Fruit fly (Drosophila melanogaster) whole organism, embryonic: ENCODE results near the gene Bap60.
A peak's percentile ranks its signal among the peaks of the same experiment; 100 is the strongest.

Experiments
- Aef1 ChIP-seq: fragments of 200-800 bp; sonication (Bioruptor generic); IDR thresholded peaks from 3 replicates; pipeline ENCODE4 v1.3.6; 2022; ENCODE audit warnings: missing biosample characterization, missing genetic modification characterization
- Bteb2 ChIP-seq: fragments of 200-800 bp; sonication (Bioruptor generic); optimal IDR thresholded peaks from 2 replicates; lab custom pipeline; 2016; ENCODE audit warnings: missing biosample characterization, missing genetic modification characterization
- CG10147 ChIP-seq: fragments of 200-800 bp; sonication (Bioruptor generic); optimal IDR thresholded peaks from 2 replicates; lab custom pipeline; 2019; ENCODE audit warnings: missing biosample characterization, mild to moderate bottlenecking, missing genetic modification characterization, moderate library complexity
- CG10321 ChIP-seq: fragments of 200-800 bp; sonication (Bioruptor generic); IDR thresholded peaks from 2 replicates; pipeline ENCODE4 v1.3.6; 2022; ENCODE audit warnings: missing biosample characterization, missing genetic modification characterization
- CG10654 ChIP-seq: fragments of 200-800 bp; sonication (Bioruptor generic); optimal IDR thresholded peaks from 2 replicates; lab custom pipeline; 2016; ENCODE audit warnings: missing biosample characterization, missing genetic modification characterization
- CG11247 ChIP-seq: fragments of 200-800 bp; sonication (Bioruptor generic); IDR thresholded peaks from 2 replicates; pipeline ENCODE4 v1.3.6; 2022; ENCODE audit warnings: missing biosample characterization, missing genetic modification characterization
- CG13287 ChIP-seq: fragments of 200-800 bp; sonication (Bioruptor generic); IDR thresholded peaks from 2 replicates; pipeline ENCODE4 v1.3.6; 2022; ENCODE audit warnings: missing biosample characterization, missing genetic modification characterization; ENCODE audit not compliant: partially characterized antibody
- CG13296 ChIP-seq: fragments of 200-800 bp; sonication (Bioruptor generic); optimal IDR thresholded peaks from 3 replicates; lab custom pipeline; 2018; ENCODE audit warnings: missing biosample characterization, mild to moderate bottlenecking, missing genetic modification characterization
- CG13424 ChIP-seq: fragments of 200-800 bp; sonication (Bioruptor generic); optimal IDR thresholded peaks from 2 replicates; lab custom pipeline; 2019; ENCODE audit warnings: missing biosample characterization, mild to moderate bottlenecking, missing genetic modification characterization, moderate library complexity
- CG15601 ChIP-seq: fragments of 200-800 bp; sonication (Bioruptor generic); optimal IDR thresholded peaks from 3 replicates; lab custom pipeline; 2019; ENCODE audit warnings: missing biosample characterization, mild to moderate bottlenecking, missing genetic modification characterization, moderate library complexity
- CG17361 ChIP-seq: fragments of 200-800 bp; sonication (Bioruptor generic); IDR thresholded peaks from 3 replicates; pipeline ENCODE4 v1.3.6; 2022; ENCODE audit warnings: missing biosample characterization, missing genetic modification characterization
- CG17829 ChIP-seq: fragments of 200-800 bp; optimal IDR thresholded peaks from 2 replicates; lab custom pipeline; 2019; ENCODE audit warnings: missing biosample characterization, mild to moderate bottlenecking, missing genetic modification characterization, moderate library complexity
- CG32532 ChIP-seq: fragments of 200-800 bp; sonication (Bioruptor generic); IDR thresholded peaks from 2 replicates; pipeline ENCODE4 v1.3.6; 2022; ENCODE audit warnings: missing biosample characterization, missing genetic modification characterization
- CG3407 ChIP-seq: fragments of 200-800 bp; sonication (Bioruptor generic); optimal IDR thresholded peaks from 2 replicates; lab custom pipeline; 2018; ENCODE audit warnings: missing biosample characterization, mild to moderate bottlenecking, missing genetic modification characterization
- CG3847 ChIP-seq: fragments of 200-800 bp; sonication (Bioruptor generic); IDR thresholded peaks from 2 replicates; pipeline ENCODE4 v1.3.6; 2022; ENCODE audit warnings: missing biosample characterization, missing genetic modification characterization
- CG4707 ChIP-seq: fragments of 200-800 bp; sonication (Bioruptor generic); optimal IDR thresholded peaks from 2 replicates; lab custom pipeline; 2018; ENCODE audit warnings: missing biosample characterization, mild to moderate bottlenecking, missing genetic modification characterization, moderate library complexity
- CG4730 ChIP-seq: fragments of 200-800 bp; sonication (Bioruptor generic); IDR thresholded peaks from 2 replicates; pipeline ENCODE4 v1.3.6; 2022; ENCODE audit warnings: missing biosample characterization, missing genetic modification characterization
- CG5245 ChIP-seq: fragments of 200-800 bp; sonication (Bioruptor generic); optimal IDR thresholded peaks from 3 replicates; lab custom pipeline; 2016; ENCODE audit warnings: missing biosample characterization, missing genetic modification characterization
- CG7372 ChIP-seq: fragments of 200-800 bp; sonication (Bioruptor generic); IDR thresholded peaks from 2 replicates; pipeline ENCODE4 v1.3.6; 2022; ENCODE audit warnings: missing biosample characterization, missing genetic modification characterization
- CG7928 ChIP-seq: fragments of 200-800 bp; sonication (Bioruptor generic); optimal IDR thresholded peaks from 2 replicates; lab custom pipeline; 2017; ENCODE audit warnings: missing biosample characterization, mild to moderate bottlenecking, missing genetic modification characterization
- CHES-1-like ChIP-seq: fragments of 200-800 bp; sonication (Bioruptor generic); optimal IDR thresholded peaks from 2 replicates; lab custom pipeline; 2016; ENCODE audit warnings: missing biosample characterization, missing genetic modification characterization
- Camta ChIP-seq: fragments of 200-800 bp; sonication (Bioruptor generic); optimal IDR thresholded peaks from 2 replicates; lab custom pipeline; 2016; ENCODE audit warnings: missing biosample characterization, missing genetic modification characterization
- Eip74EF ChIP-seq, 2 experiments: fragments of 200-800 bp in 1 of 2; fragments of >200 bp in 1 of 2; sonication (Bioruptor generic) in 1 of 2; optimal IDR thresholded peaks; 2 replicates each; lab custom pipeline; 2017 to 2019; ENCODE audit warnings: missing biosample characterization in 2 of 2, missing genetic modification characterization in 2 of 2, mild to moderate bottlenecking in 1 of 2, moderate library complexity in 1 of 2
- Gsc ChIP-seq: fragments of 200-800 bp; sonication (Bioruptor generic); IDR thresholded peaks from 2 replicates; pipeline ENCODE4 v1.3.6; 2022; ENCODE audit warnings: missing biosample characterization, missing genetic modification characterization
- HLH3B ChIP-seq: fragments of 200-800 bp; sonication (Bioruptor generic); IDR thresholded peaks from 2 replicates; pipeline ENCODE4 v1.3.6; 2022; ENCODE audit warnings: missing biosample characterization, missing genetic modification characterization
- Hmx ChIP-seq: fragments of 200-800 bp; sonication (Bioruptor generic); optimal IDR thresholded peaks from 2 replicates; lab custom pipeline; 2016; ENCODE audit warnings: missing biosample characterization, missing genetic modification characterization
- Kr ChIP-seq: fragments of 200-800 bp; sonication (Bioruptor generic); optimal IDR thresholded peaks from 2 replicates; lab custom pipeline; 2017; ENCODE audit warnings: missing biosample characterization, mild to moderate bottlenecking, missing genetic modification characterization
- Lim3 ChIP-seq: fragments of 200-800 bp; sonication (Bioruptor generic); IDR thresholded peaks from 2 replicates; pipeline ENCODE4 v1.3.6; 2022; ENCODE audit warnings: missing biosample characterization, missing genetic modification characterization
- NK7.1 ChIP-seq: fragments of 200-800 bp; sonication (Bioruptor generic); optimal IDR thresholded peaks from 3 replicates; lab custom pipeline; 2016; ENCODE audit warnings: missing biosample characterization, missing genetic modification characterization
- Oli ChIP-seq: fragments of 200-800 bp; sonication (Bioruptor generic); optimal IDR thresholded peaks from 2 replicates; lab custom pipeline; 2018; ENCODE audit warnings: missing biosample characterization, mild to moderate bottlenecking, missing genetic modification characterization, moderate library complexity
- Ravus ChIP-seq: fragments of 200-800 bp; sonication (Bioruptor generic); IDR thresholded peaks from 2 replicates; pipeline ENCODE4 v1.3.6; 2022; ENCODE audit warnings: missing biosample characterization, missing genetic modification characterization
- Sox102F ChIP-seq: fragments of 200-800 bp; sonication (Bioruptor generic); optimal IDR thresholded peaks from 2 replicates; lab custom pipeline; 2018; ENCODE audit warnings: missing biosample characterization, mild to moderate bottlenecking, missing genetic modification characterization, moderate library complexity
- Ssrp ChIP-seq: fragments of 200-800 bp; sonication (Bioruptor generic); optimal IDR thresholded peaks from 2 replicates; lab custom pipeline; 2018; ENCODE audit warnings: missing biosample characterization, mild to moderate bottlenecking, missing genetic modification characterization, moderate library complexity
- ap ChIP-seq: fragments of 200-800 bp; sonication (Bioruptor generic); IDR thresholded peaks from 2 replicates; pipeline ENCODE4 v1.3.6; 2022; ENCODE audit warnings: missing biosample characterization, missing genetic modification characterization
- ase ChIP-seq: fragments of 200-800 bp; sonication (Bioruptor generic); IDR thresholded peaks from 3 replicates; pipeline ENCODE4 v1.3.6; 2022; ENCODE audit warnings: missing biosample characterization, missing genetic modification characterization
- ato ChIP-seq: fragments of 200-800 bp; sonication (Bioruptor generic); IDR thresholded peaks from 2 replicates; pipeline ENCODE4 v1.3.6; 2022; ENCODE audit warnings: missing biosample characterization, missing genetic modification characterization; ENCODE audit not compliant: partially characterized antibody
- crc ChIP-seq: fragments of 200-800 bp; sonication (Bioruptor generic); optimal IDR thresholded peaks from 2 replicates; lab custom pipeline; 2016; ENCODE audit warnings: missing biosample characterization, missing genetic modification characterization
- emc ChIP-seq: fragments of 200-800 bp; sonication (Bioruptor generic); optimal IDR thresholded peaks from 2 replicates; lab custom pipeline; 2016; ENCODE audit warnings: missing biosample characterization, missing genetic modification characterization
- esg ChIP-seq: fragments of 200-800 bp; sonication (Bioruptor generic); conservative IDR thresholded peaks from 2 replicates; pipeline ENCODE4 v1.3.6; 2022; ENCODE audit warnings: missing biosample characterization, missing genetic modification characterization
- gsb ChIP-seq: fragments of 200-800 bp; sonication (Bioruptor generic); IDR thresholded peaks from 2 replicates; pipeline ENCODE4 v1.3.6; 2022; ENCODE audit warnings: missing biosample characterization, missing genetic modification characterization
- ind ChIP-seq: fragments of 200-800 bp; sonication (Bioruptor generic); optimal IDR thresholded peaks from 3 replicates; lab custom pipeline; 2016; ENCODE audit warnings: missing biosample characterization, missing genetic modification characterization
- lov ChIP-seq, 2 experiments: fragments of 200-800 bp in 1 of 2; fragments of >200 bp in 1 of 2; sonication (Bioruptor generic) in 1 of 2; IDR thresholded peaks in 1 of 2; optimal IDR thresholded peaks in 1 of 2; 2 replicates in 1 of 2; 3 replicates in 1 of 2; pipeline versions ENCODE4 v1.3.6 to Lab custom; 2017 to 2022; ENCODE audit warnings: missing biosample characterization in 1 of 2, missing genetic modification characterization in 1 of 2
- mam ChIP-seq: fragments of 200-800 bp; sonication (Bioruptor generic); optimal IDR thresholded peaks from 3 replicates; lab custom pipeline; 2016; ENCODE audit warnings: missing biosample characterization, missing genetic modification characterization
- nom ChIP-seq: fragments of 200-800 bp; sonication (Bioruptor generic); optimal IDR thresholded peaks from 2 replicates; lab custom pipeline; 2017; ENCODE audit warnings: missing biosample characterization, missing genetic modification characterization, mild to moderate bottlenecking, moderate library complexity, missing genetic modification reagents
- onecut ChIP-seq: fragments of 200-800 bp; sonication (Bioruptor generic); IDR thresholded peaks from 2 replicates; pipeline ENCODE4 v1.3.6; 2022; ENCODE audit warnings: missing biosample characterization, missing genetic modification characterization
- salm ChIP-seq: fragments of 200-800 bp; sonication (Bioruptor generic); optimal IDR thresholded peaks from 2 replicates; lab custom pipeline; 2018; ENCODE audit warnings: missing biosample characterization, mild to moderate bottlenecking, missing genetic modification characterization
- seq ChIP-seq: fragments of 200-800 bp; sonication (Bioruptor generic); IDR thresholded peaks from 2 replicates; pipeline ENCODE4 v1.3.6; 2022; ENCODE audit warnings: missing biosample characterization, missing genetic modification characterization
- so ChIP-seq: fragments of 200-800 bp; sonication (Bioruptor generic); IDR thresholded peaks from 3 replicates; pipeline ENCODE4 v1.3.6; 2022; ENCODE audit warnings: missing biosample characterization, missing genetic modification characterization
- ssp ChIP-seq: fragments of 200-800 bp; sonication (Bioruptor generic); IDR thresholded peaks from 2 replicates; pipeline ENCODE4 v1.3.6; 2022; ENCODE audit warnings: missing biosample characterization, missing genetic modification characterization
- vvl ChIP-seq: fragments of 200-800 bp; sonication (Bioruptor generic); IDR thresholded peaks from 2 replicates; pipeline ENCODE4 v1.3.6; 2022; ENCODE audit warnings: missing biosample characterization, missing genetic modification characterization

The Bap60 gene

DNA sequence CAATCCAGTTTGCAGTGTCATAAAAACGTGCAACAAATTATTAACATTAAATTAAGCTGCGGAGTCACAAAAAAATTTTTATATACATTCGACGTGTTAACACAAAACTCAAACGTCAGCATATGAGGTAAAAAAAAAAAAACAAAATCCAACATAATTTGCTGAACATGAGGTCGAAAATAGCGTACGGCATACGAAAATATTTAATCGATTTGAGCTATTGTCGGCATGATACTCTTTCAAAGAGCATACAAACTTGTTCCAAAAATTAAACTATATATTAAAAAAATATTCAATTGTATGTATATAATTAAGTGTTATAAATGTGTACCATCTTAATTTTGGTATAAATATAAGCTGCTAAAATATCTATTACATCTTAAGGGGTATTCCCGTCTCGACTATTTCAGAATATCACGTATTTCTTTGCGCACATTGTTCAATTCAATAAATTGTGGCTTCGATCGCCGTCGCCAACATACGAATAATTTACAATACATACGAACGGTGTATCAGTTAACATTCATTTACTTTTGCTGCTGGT is 49.7 kb downstream of the Bap60 start (continued):
- TF ChIP-seq CG7928 (no peak), CG13287 (GFP tag; lab: Robert Waterston, UW) (no peak), CG7372 (GFP tag; lab: Robert Waterston, UW) (0 out of 2 replicates have a peak, but pooled peaks have one; percentile 22), CG10147 (peak; percentile 16), CG13424 (tag; lab: Kevin White, UChicago) (peak; percentile 59), esg (GFP tag; lab: Robert Waterston, UW) (peak; percentile 57), mam (GFP tag; lab: Kevin White, UChicago) (no peak), CG3407 (GFP tag; lab: Kevin White, UChicago) (no peak), crc (no peak), CG13296 (GFP tag; lab: Kevin White, UChicago) (peak; percentile 38), Sox102F (GFP tag; lab: Kevin White, UChicago) (peak; percentile 70), Gsc (no peak), CG4730 (0 out of 2 replicates have a peak, but pooled peaks have one; percentile 13), Oli (peak; percentile 57), CG15601 (tag; lab: Kevin White, UChicago) (no peak), Lim3 (GFP tag; lab: Robert Waterston, UW) (peak; percentile 41; the same call in 1 of the 2 replicates), so (GFP tag; lab: Robert Waterston, UW) (peak; percentile 62; the same call in 1 of the 3 replicates), emc (GFP tag; lab: Kevin White, UChicago) (no peak), Ravus (GFP tag; lab: Robert Waterston, UW) (no peak; the same call in 1 of the 2 replicates), CG4707 (GFP tag; lab: Kevin White, UChicago) (no peak), ato (GFP tag; lab: Robert Waterston, UW) (no peak), lov (optimal IDR thresholded peaks at IDR 0.05; lab: Kevin White, UChicago) (no peak), lov (GFP tag; IDR thresholded peaks at IDR 0.05; lab: Robert Waterston, UW) (no peak), CG17361 (GFP tag; lab: Robert Waterston, UW) (peak; percentile 59; the same call in 2 of the 3 replicates), ssp (GFP tag; lab: Robert Waterston, UW) (0 out of 2 replicates have a peak, but pooled peaks have one; percentile 23), onecut (GFP tag; lab: Robert Waterston, UW) (no peak), CG5245 (GFP tag; lab: Kevin White, UChicago) (no peak), CG10654 (GFP tag; lab: Kevin White, UChicago) (no peak), Kr (GFP tag; lab: Kevin White, UChicago) (no peak), CG32532 (peak; percentile 64; the same call in 1 of the 2 replicates), Bteb2 (GFP tag; lab: Kevin White, UChicago) (no peak), CG3847 (GFP tag; lab: Robert Waterston, UW) (peak; percentile 60), Eip74EF (GFP tag; optimal IDR thresholded peaks at IDR 0.05; lab: Kevin White, UChicago) (peak in 1 of 2 experiments; percentile 27), Camta (GFP tag; lab: Kevin White, UChicago) (no peak), NK7.1 (no peak), seq (GFP tag; lab: Robert Waterston, UW) (no peak), CG17829 (tag; lab: Kevin White, UChicago) (peak; percentile 33), ap (GFP tag; lab: Robert Waterston, UW) (peak; percentile 47; the same call in 1 of the 2 replicates), gsb (GFP tag; lab: Robert Waterston, UW) (0 out of 2 replicates have a peak, but pooled peaks have one; percentile 11), Ssrp (tag; lab: Kevin White, UChicago) (peak; percentile 22), nom (GFP tag; lab: Kevin White, UChicago) (no peak), ind (peak; percentile 39), Aef1 (GFP tag; lab: Robert Waterston, UW) (peak; percentile 42; the same call in 1 of the 3 replicates), salm (tag; lab: Kevin White, UChicago) (no peak), CG11247 (GFP tag; lab: Robert Waterston, UW) (no peak), vvl (peak; percentile 66), Hmx (GFP tag; lab: Kevin White, UChicago) (no peak), HLH3B (GFP tag; lab: Robert Waterston, UW) (peak; percentile 34; the same call in 1 of the 2 replicates), ase (GFP tag; lab: Robert Waterston, UW) (0 out of 3 replicates have a peak, but pooled peaks have one; percentile 31), CG10321 (GFP tag; lab: Robert Waterston, UW) (peak; percentile 44; the same call in 1 of the 2 replicates), CHES-1-like (GFP tag; lab: Kevin White, UChicago) (no peak)
